Worm (Caenorhabditis elegans) whole organism, L3 larva: ENCODE results near the gene seu-1.

Source experiments
- ZK546.5 ChIP-seq: sonication (generic microtip); optimal IDR thresholded peaks from 2 replicates; lab custom pipeline; 2017; ENCODE audit warnings: missing biosample characterization, missing genetic modification characterization
- ama-1 ChIP-seq: fragments of 150-350 bp; optimal IDR thresholded peaks from 2 replicates; lab custom pipeline; 2018
- elt-1 ChIP-seq: fragments of 150-350 bp; optimal IDR thresholded peaks from 2 replicates; lab custom pipeline; 2014; ENCODE audit warnings: missing biosample characterization, missing genetic modification characterization
- nhr-12 ChIP-seq: fragments of 150-350 bp; optimal IDR thresholded peaks from 2 replicates; lab custom pipeline; 2014; ENCODE audit warnings: missing biosample characterization, missing genetic modification characterization
- nhr-28 ChIP-seq: fragments of 150-350 bp; optimal IDR thresholded peaks from 2 replicates; lab custom pipeline; 2014; ENCODE audit warnings: missing biosample characterization, missing genetic modification characterization
- nhr-76 ChIP-seq: fragments of 150-350 bp; sonication (generic microtip); optimal IDR thresholded peaks from 5 replicates; lab custom pipeline; 2014; ENCODE audit warnings: missing biosample characterization, missing genetic modification characterization

- no peak for TF ChIP-seq elt-1 (tag; lab: Kevin White, UChicago)
- TF ChIP-seq nhr-28: no peak
- no peak for TF ChIP-seq ZK546.5
- no peak for TF ChIP-seq nhr-76
- TF ChIP-seq nhr-12 (tag; lab: Kevin White, UChicago): no peak
- no peak for TF ChIP-seq ama-1 (lab: Kevin White, UChicago)
Measured at ce11 chrIV:6290741-6291140, 38.7 kb upstream of the seu-1 start, which contains the start of gene srv-24.
